Worm (Caenorhabditis elegans): ENCODE measurements around the gene srh-264.

- TF ChIP-seq nhr-12 (tag; optimal IDR thresholded peaks at IDR 0.05) (no peak), unc-39 (tag; optimal IDR thresholded peaks at IDR 0.05) (no peak), mep-1 (tag; optimal IDR thresholded peaks at IDR 0.05) (no peak), unc-62 (GFP tag; optimal IDR thresholded peaks at IDR 0.05) (no peak), pha-4 (tag; optimal IDR thresholded peaks at IDR 0.05) (no peak), cnd-1 (tag; optimal IDR thresholded peaks at IDR 0.05) (no peak), sptf-1 (tag; optimal IDR thresholded peaks at IDR 0.05) (no peak), nhr-2 (tag; optimal IDR thresholded peaks at IDR 0.05) (no peak), elt-3 (tag; optimal IDR thresholded peaks at IDR 0.05) (no peak), lsy-2 (tag; optimal IDR thresholded peaks at IDR 0.05) (no peak), ceh-39 (tag; optimal IDR thresholded peaks at IDR 0.05) (no peak), ztf-11 (tag; optimal IDR thresholded peaks at IDR 0.05) (no peak), nhr-28 (tag; optimal IDR thresholded peaks at IDR 0.05) (no peak), nhr-237 (tag; optimal IDR thresholded peaks at IDR 0.05) (no peak)
Observed at ce11 chrV:15394906-15395305, 19.0 kb upstream of the srh-264 start, which contains the start of gene T06E6.1.
